Worm (Caenorhabditis elegans) whole organism, young adult: ENCODE data around the gene Y7A5A.6.
A peak's percentile ranks its signal among the peaks of the same experiment; 100 is the strongest.

Experiments
- B0019.2 ChIP-seq: fragments of 200-800 bp; sonication (Bioruptor generic); conservative IDR thresholded peaks from 2 replicates; pipeline ENCODE4 v1.3.6; 2022; ENCODE audit warnings: missing genetic modification reagents, missing genetic modification characterization, missing compliant biosample characterization
- C06A6.2 ChIP-seq: fragments of 200-800 bp; sonication (Bioruptor generic); conservative IDR thresholded peaks from 2 replicates; pipeline ENCODE4 v1.3.6; 2022; ENCODE audit warnings: missing genetic modification characterization, missing compliant biosample characterization
- F10E7.11 ChIP-seq: sonication (generic microtip); optimal IDR thresholded peaks from 2 replicates; lab custom pipeline; 2017; ENCODE audit warnings: mild to moderate bottlenecking, missing genetic modification characterization, moderate library complexity, missing compliant biosample characterization
- F22D6.2 ChIP-seq: sonication (generic microtip); optimal IDR thresholded peaks from 2 replicates; lab custom pipeline; 2016; ENCODE audit warnings: mild to moderate bottlenecking, missing genetic modification characterization, missing compliant biosample characterization
- F23B12.7 ChIP-seq: sonication (generic microtip); optimal IDR thresholded peaks from 2 replicates; lab custom pipeline; 2017; ENCODE audit warnings: missing genetic modification characterization, mild to moderate bottlenecking, missing compliant biosample characterization, antibody characterized with exemption, moderate library complexity; ENCODE audit not compliant: insufficient read depth
- F39B2.1 ChIP-seq: fragments of 200-800 bp; sonication (Bioruptor generic); IDR thresholded peaks from 2 replicates; pipeline ENCODE4 v1.3.6; 2022; ENCODE audit warnings: missing genetic modification reagents, missing genetic modification characterization, missing compliant biosample characterization
- F52B5.7 ChIP-seq: sonication (generic microtip); optimal IDR thresholded peaks from 2 replicates; lab custom pipeline; 2016; ENCODE audit warnings: mild to moderate bottlenecking, missing genetic modification characterization, missing compliant biosample characterization
- F55B11.4 ChIP-seq: sonication (generic microtip); optimal IDR thresholded peaks from 2 replicates; lab custom pipeline; 2016; ENCODE audit warnings: missing compliant biosample characterization, missing genetic modification characterization, borderline replicate concordance; ENCODE audit not compliant: insufficient read depth
- F57A8.1 ChIP-seq: fragments of 200-800 bp; sonication (Bioruptor generic); optimal IDR thresholded peaks from 2 replicates; lab custom pipeline; 2018; ENCODE audit warnings: mild to moderate bottlenecking, missing genetic modification characterization, moderate library complexity, missing compliant biosample characterization
- F57C9.4 ChIP-seq: sonication (generic microtip); optimal IDR thresholded peaks from 2 replicates; lab custom pipeline; 2017; ENCODE audit warnings: mild to moderate bottlenecking, missing genetic modification characterization, missing compliant biosample characterization
- T07F8.4 ChIP-seq: sonication (generic microtip); optimal IDR thresholded peaks from 2 replicates; lab custom pipeline; 2016; ENCODE audit warnings: mild to moderate bottlenecking, missing genetic modification characterization, moderate library complexity, missing compliant biosample characterization
- Y56A3A.18 ChIP-seq: fragments of 200-800 bp; sonication (Bioruptor generic); IDR thresholded peaks from 2 replicates; pipeline ENCODE4 v1.3.6; 2022; ENCODE audit warnings: missing genetic modification reagents, missing genetic modification characterization, missing compliant biosample characterization
- Y67H2A.10 ChIP-seq: fragments of 200-800 bp; sonication (Bioruptor generic); conservative IDR thresholded peaks from 2 replicates; pipeline ENCODE4 v1.3.6; 2022; ENCODE audit warnings: missing genetic modification reagents, missing genetic modification characterization, missing compliant biosample characterization
- Y79H2A.3 ChIP-seq: fragments of 200-800 bp; sonication (Bioruptor generic); conservative IDR thresholded peaks from 2 replicates; pipeline ENCODE4 v1.3.6; 2022; ENCODE audit warnings: missing genetic modification reagents, missing genetic modification characterization, missing compliant biosample characterization
- Y95B8A.8 ChIP-seq: fragments of 200-800 bp; sonication (Bioruptor generic); IDR thresholded peaks from 2 replicates; pipeline ENCODE4 v1.3.6; 2022; ENCODE audit warnings: missing genetic modification reagents, missing genetic modification characterization, missing compliant biosample characterization
- atf-7 ChIP-seq: sonication (generic microtip); optimal IDR thresholded peaks from 2 replicates; lab custom pipeline; 2017; ENCODE audit warnings: mild to moderate bottlenecking, missing genetic modification characterization, missing compliant biosample characterization
- athp-1 ChIP-seq: sonication (generic microtip); optimal IDR thresholded peaks from 2 replicates; lab custom pipeline; 2017; ENCODE audit warnings: mild to moderate bottlenecking, missing genetic modification characterization, missing compliant biosample characterization
- attf-5 ChIP-seq: fragments of 200-800 bp; sonication (Bioruptor generic); optimal IDR thresholded peaks from 2 replicates; lab custom pipeline; 2018; ENCODE audit warnings: mild to moderate bottlenecking, missing genetic modification characterization, missing compliant biosample characterization
- cebp-1 ChIP-seq, 2 experiments: fragments of 200-800 bp in 1 of 2; sonication (Bioruptor generic) in 1 of 2; sonication (generic microtip) in 1 of 2; IDR thresholded peaks in 1 of 2; optimal IDR thresholded peaks in 1 of 2; 2 replicates each; pipeline versions ENCODE4 v1.3.6 to Lab custom; 2017 to 2022; ENCODE audit warnings: missing compliant biosample characterization in 2 of 2, missing genetic modification characterization in 2 of 2, mild to moderate bottlenecking in 1 of 2, missing genetic modification reagents in 1 of 2, moderate library complexity in 1 of 2
- ceh-91 ChIP-seq: fragments of 200-800 bp; sonication (Bioruptor generic); IDR thresholded peaks from 2 replicates; pipeline ENCODE4 v1.3.6; 2022; ENCODE audit warnings: missing genetic modification reagents, missing genetic modification characterization, missing compliant biosample characterization
- chd-7 ChIP-seq: sonication (generic microtip); optimal IDR thresholded peaks from 2 replicates; lab custom pipeline; 2016; ENCODE audit warnings: mild to moderate bottlenecking, missing genetic modification characterization, moderate library complexity, missing compliant biosample characterization
- die-1 ChIP-seq: sonication (generic microtip); optimal IDR thresholded peaks from 2 replicates; lab custom pipeline; 2016; ENCODE audit warnings: missing genotype, mild to moderate bottlenecking, missing genetic modification characterization, missing compliant biosample characterization
- dox-1 ChIP-seq: fragments of 200-800 bp; sonication (Bioruptor generic); IDR thresholded peaks from 2 replicates; pipeline ENCODE4 v1.3.6; 2022; ENCODE audit warnings: missing genetic modification reagents, missing genetic modification characterization, missing compliant biosample characterization
- dpl-1 ChIP-seq: fragments of 150-350 bp; optimal IDR thresholded peaks from 2 replicates; lab custom pipeline; 2014; ENCODE audit warnings: missing biosample characterization, missing genetic modification reagents, missing genetic modification characterization
- ekl-4 ChIP-seq: fragments of 200-800 bp; sonication (Bioruptor generic); IDR thresholded peaks from 2 replicates; pipeline ENCODE4 v1.3.6; 2022; ENCODE audit warnings: missing genetic modification reagents, missing genetic modification characterization, missing compliant biosample characterization
- let-526 ChIP-seq: fragments of 200-800 bp; sonication (Bioruptor generic); IDR thresholded peaks from 2 replicates; pipeline ENCODE4 v1.3.6; 2022; ENCODE audit warnings: missing genetic modification reagents, missing genetic modification characterization, missing compliant biosample characterization
- lin-26 ChIP-seq: fragments of 200-800 bp; sonication (Bioruptor generic); IDR thresholded peaks from 2 replicates; pipeline ENCODE4 v1.3.6; 2022; ENCODE audit warnings: missing genetic modification reagents, missing genetic modification characterization, missing compliant biosample characterization
- lin-40 ChIP-seq: sonication (generic microtip); optimal IDR thresholded peaks from 2 replicates; lab custom pipeline; 2016; ENCODE audit warnings: missing genetic modification characterization, mild to moderate bottlenecking, missing compliant biosample characterization, missing genotype, missing genetic modification reagents
- lir-1 ChIP-seq: fragments of 200-800 bp; sonication (Bioruptor generic); conservative IDR thresholded peaks from 2 replicates; pipeline ENCODE4 v1.3.6; 2022; ENCODE audit warnings: missing genetic modification reagents, missing genetic modification characterization, missing compliant biosample characterization
- lsy-27 ChIP-seq: sonication (generic microtip); optimal IDR thresholded peaks from 2 replicates; lab custom pipeline; 2017; ENCODE audit warnings: missing genetic modification characterization, mild to moderate bottlenecking, missing compliant biosample characterization, antibody characterized with exemption, missing genotype, borderline replicate concordance; ENCODE audit not compliant: insufficient read depth
- madf-6 ChIP-seq: fragments of 200-800 bp; sonication (Bioruptor generic); IDR thresholded peaks from 2 replicates; pipeline ENCODE4 v1.3.6; 2022; ENCODE audit warnings: missing genetic modification reagents, missing genetic modification characterization, missing compliant biosample characterization
- mes-4 ChIP-seq: sonication (generic microtip); optimal IDR thresholded peaks from 2 replicates; lab custom pipeline; 2016; ENCODE audit warnings: missing genotype, missing genetic modification characterization, missing compliant biosample characterization
- nfyb-1 ChIP-seq: fragments of 200-800 bp; sonication (Bioruptor generic); IDR thresholded peaks from 2 replicates; pipeline ENCODE4 v1.3.6; 2022; ENCODE audit warnings: missing genetic modification reagents, missing genetic modification characterization, missing compliant biosample characterization
- nhr-179 ChIP-seq: sonication (generic microtip); optimal IDR thresholded peaks from 2 replicates; lab custom pipeline; 2016; ENCODE audit warnings: mild to moderate bottlenecking, missing genetic modification characterization, missing compliant biosample characterization
- nhr-90 ChIP-seq: sonication (generic microtip); optimal IDR thresholded peaks from 2 replicates; lab custom pipeline; 2016; ENCODE audit warnings: missing genotype, mild to moderate bottlenecking, missing genetic modification characterization, missing compliant biosample characterization
- pbrm-1 ChIP-seq: fragments of 200-800 bp; sonication (Bioruptor generic); IDR thresholded peaks from 2 replicates; pipeline ENCODE4 v1.3.6; 2022; ENCODE audit warnings: missing genetic modification reagents, missing genetic modification characterization, missing compliant biosample characterization
- pha-4 ChIP-seq: fragments of 150-350 bp; sonication (generic microtip); optimal IDR thresholded peaks from 2 replicates; lab custom pipeline; 2014; ENCODE audit warnings: missing biosample characterization, missing genetic modification reagents, missing genetic modification characterization
- snpc-1.1 ChIP-seq: sonication (generic microtip); optimal IDR thresholded peaks from 2 replicates; lab custom pipeline; 2017; ENCODE audit warnings: missing genetic modification characterization, mild to moderate bottlenecking, missing compliant biosample characterization, antibody characterized with exemption, moderate library complexity, missing genotype, missing genetic modification reagents; ENCODE audit not compliant: insufficient read depth
- snpc-1.3 ChIP-seq: sonication (generic microtip); optimal IDR thresholded peaks from 2 replicates; lab custom pipeline; 2017; ENCODE audit warnings: missing genetic modification characterization, mild to moderate bottlenecking, missing compliant biosample characterization, antibody characterized with exemption, moderate library complexity, missing genotype, missing genetic modification reagents; ENCODE audit not compliant: insufficient read depth
- tbx-9 ChIP-seq: sonication (generic microtip); optimal IDR thresholded peaks from 2 replicates; lab custom pipeline; 2016; ENCODE audit warnings: borderline replicate concordance, missing genetic modification characterization, inconsistent platforms, missing compliant biosample characterization
- zfh-2 ChIP-seq: fragments of 200-800 bp; sonication (Bioruptor generic); conservative IDR thresholded peaks from 2 replicates; pipeline ENCODE4 v1.3.6; 2022; ENCODE audit warnings: missing genetic modification reagents, missing genetic modification characterization, missing compliant biosample characterization
- ztf-22 ChIP-seq: fragments of 200-800 bp; sonication (Bioruptor generic); optimal IDR thresholded peaks from 2 replicates; lab custom pipeline; 2018; ENCODE audit warnings: mild to moderate bottlenecking, missing genetic modification characterization, moderate library complexity, missing compliant biosample characterization

The Y7A5A.6 gene

ce11 chrX:15841086-15841622 lies 41.7 kb upstream of the Y7A5A.6 start, which contains the start of gene serp-1.1 (continued):
- TF ChIP-seq ceh-91 (GFP tag; lab: Robert Waterston, UW) (0 out of 2 replicates have a peak, but pooled peaks have one; percentile 35), mes-4 (tag; lab: Kevin White, UChicago) (no peak), nhr-90 (tag; lab: Kevin White, UChicago) (peak; percentile 98), F55B11.4 (tag; lab: Kevin White, UChicago) (no peak), attf-5 (GFP tag; lab: Kevin White, UChicago) (peak; percentile 96), dox-1 (GFP tag; lab: Robert Waterston, UW) (peak; percentile 98), lin-26 (peak; percentile 86), pha-4 (tag; lab: Kevin White, UChicago) (peak; percentile 94), die-1 (tag; lab: Kevin White, UChicago) (peak; percentile 75), nfyb-1 (GFP tag; lab: Robert Waterston, UW) (peak; percentile 99), B0019.2 (GFP tag; lab: Robert Waterston, UW) (no peak; the same call in 1 of the 2 replicates), let-526 (GFP tag; lab: Robert Waterston, UW) (peak; percentile 94), F23B12.7 (tag; lab: Kevin White, UChicago) (peak; percentile 71), F10E7.11 (tag; lab: Kevin White, UChicago) (no peak), nhr-179 (tag; lab: Kevin White, UChicago) (no peak), F57C9.4 (tag; lab: Kevin White, UChicago) (peak; percentile 79), snpc-1.3 (no peak), ekl-4 (GFP tag; lab: Robert Waterston, UW) (peak; percentile 95), T07F8.4 (tag; lab: Kevin White, UChicago) (peak; percentile 40), F52B5.7 (tag; lab: Kevin White, UChicago) (peak; percentile 81), lir-1 (peak; percentile 90), pbrm-1 (peak; percentile 96), lin-40 (peak; percentile 98), cebp-1 (GFP tag; IDR thresholded peaks at IDR 0.05; lab: Robert Waterston, UW) (no peak; the same call in none of the 2 replicates), cebp-1 (tag; optimal IDR thresholded peaks at IDR 0.05; lab: Kevin White, UChicago) (peak; percentile 95), chd-7 (tag; lab: Kevin White, UChicago) (peak; percentile 99), Y56A3A.18 (GFP tag; lab: Robert Waterston, UW) (peak; percentile 94), atf-7 (tag; lab: Kevin White, UChicago) (peak; percentile 100), Y95B8A.8 (peak; percentile 87), Y67H2A.10 (GFP tag; lab: Robert Waterston, UW) (peak; percentile 53; the same call in 1 of the 2 replicates), madf-6 (GFP tag; lab: Robert Waterston, UW) (no peak; the same call in 1 of the 2 replicates), lsy-27 (tag; lab: Kevin White, UChicago) (no peak), Y79H2A.3 (GFP tag; lab: Robert Waterston, UW) (no peak), ztf-22 (peak; percentile 98), tbx-9 (tag; lab: Kevin White, UChicago) (no peak), snpc-1.1 (peak; percentile 36), C06A6.2 (GFP tag; lab: Robert Waterston, UW) (peak; percentile 95), athp-1 (tag; lab: Kevin White, UChicago) (peak; percentile 85), F39B2.1 (GFP tag; lab: Robert Waterston, UW) (0 out of 2 replicates have a peak, but pooled peaks have one; percentile 46), F57A8.1 (peak; percentile 50), dpl-1 (GFP tag; lab: Kevin White, UChicago) (peak; percentile 36), zfh-2 (GFP tag; lab: Robert Waterston, UW) (peak; percentile 100), F22D6.2 (tag; lab: Kevin White, UChicago) (peak; percentile 90)
- TF ChIP-seq, all 124 proteins: peak for 88
